Worm (Caenorhabditis elegans): ENCODE results near the gene ugt-60.

- no peak for TF ChIP-seq klf-2 (GFP tag; conservative IDR thresholded peaks at IDR 0.05)
- no peak for TF ChIP-seq med-1 (GFP tag; optimal IDR thresholded peaks at IDR 0.05; ENCODE audit: insufficient read depth)
- no peak for TF ChIP-seq tab-1 (GFP tag; IDR thresholded peaks at IDR 0.05)
- no peak for TF ChIP-seq flt-1 (GFP tag; IDR thresholded peaks at IDR 0.05)
- no peak for TF ChIP-seq T22C8.4 (GFP tag; IDR thresholded peaks at IDR 0.05)
- no peak for TF ChIP-seq ztf-29 (GFP tag; IDR thresholded peaks at IDR 0.05)
- no peak for TF ChIP-seq ztf-23 (GFP tag; IDR thresholded peaks at IDR 0.05)
- no peak for TF ChIP-seq ref-1 (GFP tag; conservative IDR thresholded peaks at IDR 0.05)
- no peak for TF ChIP-seq cog-1 (tag; optimal IDR thresholded peaks at IDR 0.05)
Observed at ce11 chrIII:9725114-9725513, 46.3 kb upstream of the ugt-60 start, which contains the start of gene clec-162.

All from whole organism, midembryonic.